Worm (Caenorhabditis elegans) whole organism, L4/young adult: ENCODE measurements around the gene F40F8.5.

Experiments used
- W03F9.2 ChIP-seq: fragments of 150-350 bp; optimal IDR thresholded peaks from 2 replicates; lab custom pipeline; 2014; ENCODE audit warnings: missing biosample characterization, missing genetic modification characterization
- dao-5 ChIP-seq: sonication (generic microtip); optimal IDR thresholded peaks from 2 replicates; lab custom pipeline; 2016; ENCODE audit warnings: missing genotype, missing genetic modification characterization, moderate library complexity, missing compliant biosample characterization
- him-1 ChIP-seq: sonication (generic microtip); optimal IDR thresholded peaks from 2 replicates; lab custom pipeline; 2016; ENCODE audit warnings: missing genotype, missing genetic modification reagents, missing genetic modification characterization, missing compliant biosample characterization

- no peak for TF ChIP-seq dao-5 (tag; lab: Kevin White, UChicago)
- no peak for TF ChIP-seq him-1 (tag; lab: Kevin White, UChicago)
- TF ChIP-seq W03F9.2 (tag; lab: Kevin White, UChicago): no peak
Measured at ce11 chrII:11177376-11177775, 42.6 kb upstream of the F40F8.5 start, which contains the start of gene F37H8.6.
